Fruit fly (Drosophila melanogaster) whole organism, embryonic: ENCODE results near the gene CG32462.

Source experiments
- Adf1 ChIP-seq: fragments of 200-800 bp; sonication (Bioruptor generic); IDR thresholded peaks from 2 replicates; pipeline ENCODE4 v1.3.6; 2022; ENCODE audit warnings: missing biosample characterization, missing genetic modification characterization
- Aef1 ChIP-seq: fragments of 200-800 bp; sonication (Bioruptor generic); IDR thresholded peaks from 3 replicates; pipeline ENCODE4 v1.3.6; 2022; ENCODE audit warnings: missing biosample characterization, missing genetic modification characterization
- Blimp-1 ChIP-seq: fragments of 200-800 bp; sonication (Bioruptor generic); optimal IDR thresholded peaks from 3 replicates; lab custom pipeline; 2018; ENCODE audit warnings: missing biosample characterization, missing genetic modification characterization, mild to moderate bottlenecking, moderate library complexity, missing genetic modification reagents
- CG11695 ChIP-seq: fragments of 200-800 bp; sonication (Bioruptor generic); IDR thresholded peaks from 3 replicates; pipeline ENCODE4 v1.3.6; 2022; ENCODE audit warnings: missing biosample characterization, missing genetic modification characterization
- CG12071 ChIP-seq: fragments of 200-800 bp; sonication (Bioruptor generic); optimal IDR thresholded peaks from 3 replicates; lab custom pipeline; 2018; ENCODE audit warnings: missing biosample characterization, mild to moderate bottlenecking, missing genetic modification characterization
- CG13424 ChIP-seq: fragments of 200-800 bp; sonication (Bioruptor generic); optimal IDR thresholded peaks from 2 replicates; lab custom pipeline; 2019; ENCODE audit warnings: missing biosample characterization, mild to moderate bottlenecking, missing genetic modification characterization, moderate library complexity
- CG13894 ChIP-seq: fragments of 200-800 bp; sonication (Bioruptor generic); optimal IDR thresholded peaks from 3 replicates; lab custom pipeline; 2018; ENCODE audit warnings: missing biosample characterization, mild to moderate bottlenecking, missing genetic modification characterization, moderate library complexity
- CG14667 ChIP-seq: fragments of 200-800 bp; sonication (Bioruptor generic); IDR thresholded peaks from 2 replicates; pipeline ENCODE4 v1.3.6; 2022; ENCODE audit warnings: missing biosample characterization, missing genetic modification characterization
- CG17186 ChIP-seq: fragments of 200-800 bp; sonication (Bioruptor generic); optimal IDR thresholded peaks from 3 replicates; lab custom pipeline; 2017; ENCODE audit warnings: missing biosample characterization, missing genetic modification reagents, missing genetic modification characterization
- CG17359 ChIP-seq: fragments of 200-800 bp; sonication (Bioruptor generic); optimal IDR thresholded peaks from 3 replicates; lab custom pipeline; 2018; ENCODE audit warnings: missing biosample characterization, mild to moderate bottlenecking, missing genetic modification characterization, moderate library complexity
- CG18599 ChIP-seq: fragments of 200-800 bp; sonication (Bioruptor generic); optimal IDR thresholded peaks from 3 replicates; lab custom pipeline; 2017; ENCODE audit warnings: missing biosample characterization, missing genetic modification characterization, mild to moderate bottlenecking, moderate library complexity, missing genetic modification reagents
- CG2202 ChIP-seq: fragments of 200-800 bp; sonication (Bioruptor generic); optimal IDR thresholded peaks from 2 replicates; lab custom pipeline; 2018; ENCODE audit warnings: missing biosample characterization, mild to moderate bottlenecking, missing genetic modification characterization
- CG2875 ChIP-seq: fragments of 200-800 bp; sonication (Bioruptor generic); optimal IDR thresholded peaks from 2 replicates; lab custom pipeline; 2017; ENCODE audit warnings: missing biosample characterization, mild to moderate bottlenecking, missing genetic modification characterization, missing genetic modification reagents
- CG32772 ChIP-seq: fragments of 200-800 bp; sonication (Bioruptor generic); IDR thresholded peaks from 2 replicates; pipeline ENCODE4 v1.3.6; 2022; ENCODE audit warnings: missing biosample characterization, missing genetic modification characterization
- CG34376 ChIP-seq: fragments of 200-800 bp; sonication (Bioruptor generic); optimal IDR thresholded peaks from 2 replicates; lab custom pipeline; 2018; ENCODE audit warnings: missing biosample characterization, mild to moderate bottlenecking, missing genetic modification characterization
- CG3838 ChIP-seq: fragments of 200-800 bp; sonication (Bioruptor generic); optimal IDR thresholded peaks from 3 replicates; lab custom pipeline; 2016; ENCODE audit warnings: missing biosample characterization, missing genetic modification characterization
- CG4360 ChIP-seq: fragments of 200-800 bp; sonication (Bioruptor generic); IDR thresholded peaks from 2 replicates; pipeline ENCODE4 v1.3.6; 2022; ENCODE audit warnings: missing biosample characterization, missing genetic modification characterization
- CG6791 ChIP-seq: fragments of 200-800 bp; sonication (Bioruptor generic); IDR thresholded peaks from 3 replicates; pipeline ENCODE4 v1.3.6; 2022; ENCODE audit warnings: missing biosample characterization, missing genetic modification characterization; ENCODE audit not compliant: partially characterized antibody
- CG6854 ChIP-seq: fragments of 200-800 bp; sonication (Bioruptor generic); optimal IDR thresholded peaks from 3 replicates; lab custom pipeline; 2017; ENCODE audit warnings: missing biosample characterization, mild to moderate bottlenecking, missing genetic modification characterization
- CG8359 ChIP-seq: fragments of 200-800 bp; sonication (Bioruptor generic); optimal IDR thresholded peaks from 2 replicates; lab custom pipeline; 2017; ENCODE audit warnings: missing biosample characterization, mild to moderate bottlenecking, missing genetic modification characterization, borderline replicate concordance
- CG9932 ChIP-seq: fragments of 200-800 bp; sonication (Bioruptor generic); IDR thresholded peaks from 2 replicates; pipeline ENCODE4 v1.3.6; 2022; ENCODE audit warnings: missing biosample characterization, missing genetic modification characterization
- CHES-1-like ChIP-seq: fragments of 200-800 bp; sonication (Bioruptor generic); optimal IDR thresholded peaks from 2 replicates; lab custom pipeline; 2016; ENCODE audit warnings: missing biosample characterization, missing genetic modification characterization
- CkIIα-i1 ChIP-seq: fragments of 200-800 bp; sonication (Bioruptor generic); IDR thresholded peaks from 2 replicates; pipeline ENCODE4 v1.3.6; 2022; ENCODE audit warnings: missing biosample characterization, missing genetic modification characterization
- H2.0 ChIP-seq: fragments of 200-800 bp; sonication (Bioruptor generic); IDR thresholded peaks from 2 replicates; pipeline ENCODE4 v1.3.6; 2022; ENCODE audit warnings: missing biosample characterization, missing genetic modification characterization
- Hsf ChIP-seq: fragments of 200-800 bp; sonication (Bioruptor generic); optimal IDR thresholded peaks from 3 replicates; lab custom pipeline; 2016; ENCODE audit warnings: missing biosample characterization, missing genetic modification characterization
- NC2β ChIP-seq: fragments of 200-800 bp; sonication (Bioruptor generic); optimal IDR thresholded peaks from 2 replicates; lab custom pipeline; 2016; ENCODE audit warnings: missing biosample characterization, missing genetic modification characterization
- Nf-YC ChIP-seq: fragments of 200-800 bp; optimal IDR thresholded peaks from 3 replicates; lab custom pipeline; 2019; ENCODE audit warnings: missing biosample characterization, mild to moderate bottlenecking, missing genetic modification characterization, moderate library complexity
- Pdp1 ChIP-seq, 2 experiments: fragments of 200-800 bp; sonication (Bioruptor generic); optimal IDR thresholded peaks; 3 replicates each; lab custom pipeline; 2016; ENCODE audit warnings: missing biosample characterization in 2 of 2, missing genetic modification characterization in 2 of 2, mild to moderate bottlenecking in 1 of 2, moderate library complexity in 1 of 2
- Sox100B ChIP-seq: fragments of 200-800 bp; sonication (Bioruptor generic); optimal IDR thresholded peaks from 3 replicates; lab custom pipeline; 2018; ENCODE audit warnings: missing biosample characterization, mild to moderate bottlenecking, missing genetic modification characterization
- Vsx1 ChIP-seq: fragments of 200-800 bp; sonication (Bioruptor generic); optimal IDR thresholded peaks from 2 replicates; lab custom pipeline; 2017; ENCODE audit warnings: missing biosample characterization, mild to moderate bottlenecking, missing genetic modification characterization, missing genetic modification reagents
- Xrp1 ChIP-seq: fragments of 200-800 bp; sonication (Bioruptor generic); IDR thresholded peaks from 2 replicates; pipeline ENCODE4 v1.3.6; 2022; ENCODE audit warnings: missing biosample characterization, missing genetic modification characterization
- ato ChIP-seq: fragments of 200-800 bp; sonication (Bioruptor generic); IDR thresholded peaks from 2 replicates; pipeline ENCODE4 v1.3.6; 2022; ENCODE audit warnings: missing biosample characterization, missing genetic modification characterization; ENCODE audit not compliant: partially characterized antibody
- dmrt11E ChIP-seq: fragments of 200-800 bp; sonication (Bioruptor generic); optimal IDR thresholded peaks from 3 replicates; lab custom pipeline; 2018; ENCODE audit warnings: missing biosample characterization, mild to moderate bottlenecking, missing genetic modification characterization, moderate library complexity
- dysf ChIP-seq: fragments of 200-800 bp; sonication (Bioruptor generic); IDR thresholded peaks from 3 replicates; pipeline ENCODE4 v1.3.6; 2022; ENCODE audit warnings: missing biosample characterization, missing genetic modification characterization
- ewg ChIP-seq: fragments of 200-800 bp; sonication (Bioruptor generic); optimal IDR thresholded peaks from 3 replicates; lab custom pipeline; 2017; ENCODE audit warnings: mild to moderate bottlenecking, missing biosample characterization, missing genetic modification reagents, missing genetic modification characterization
- gem ChIP-seq: fragments of 200-800 bp; sonication (Bioruptor generic); optimal IDR thresholded peaks from 2 replicates; lab custom pipeline; 2019; ENCODE audit warnings: missing biosample characterization, mild to moderate bottlenecking, missing genetic modification characterization, moderate library complexity
- her ChIP-seq: fragments of 200-800 bp; sonication (Bioruptor generic); optimal IDR thresholded peaks from 2 replicates; lab custom pipeline; 2016; ENCODE audit warnings: missing biosample characterization, missing genetic modification characterization
- kay ChIP-seq: fragments of 200-800 bp; sonication (Bioruptor generic); optimal IDR thresholded peaks from 2 replicates; lab custom pipeline; 2016; ENCODE audit warnings: missing biosample characterization, missing genetic modification characterization
- lbe ChIP-seq: fragments of 200-800 bp; sonication (Bioruptor generic); optimal IDR thresholded peaks from 2 replicates; lab custom pipeline; 2016; ENCODE audit warnings: missing biosample characterization, mild to moderate bottlenecking, missing genetic modification characterization
- odd ChIP-seq: fragments of 200-800 bp; sonication (Bioruptor generic); optimal IDR thresholded peaks from 2 replicates; lab custom pipeline; 2017; ENCODE audit warnings: missing biosample characterization, mild to moderate bottlenecking, missing genetic modification characterization
- pnt ChIP-seq: fragments of 200-800 bp; sonication (Bioruptor generic); optimal IDR thresholded peaks from 3 replicates; lab custom pipeline; 2016; ENCODE audit warnings: missing biosample characterization, missing genetic modification characterization
- pum ChIP-seq: fragments of 200-800 bp; sonication (Bioruptor generic); optimal IDR thresholded peaks from 2 replicates; lab custom pipeline; 2016; ENCODE audit warnings: missing biosample characterization, missing genetic modification characterization
- rib ChIP-seq: fragments of 200-800 bp; sonication (Bioruptor generic); IDR thresholded peaks from 2 replicates; pipeline ENCODE4 v1.3.6; 2022; ENCODE audit warnings: missing biosample characterization, missing genetic modification characterization
- sr ChIP-seq: fragments of 200-800 bp; sonication (Bioruptor generic); IDR thresholded peaks from 3 replicates; pipeline ENCODE4 v1.3.6; 2022; ENCODE audit warnings: missing biosample characterization, missing genetic modification characterization
- tin ChIP-seq: fragments of 200-800 bp; sonication (Bioruptor generic); optimal IDR thresholded peaks from 3 replicates; lab custom pipeline; 2016; ENCODE audit warnings: missing biosample characterization, missing genetic modification characterization
- trem ChIP-seq: fragments of 200-800 bp; optimal IDR thresholded peaks from 3 replicates; lab custom pipeline; 2019; ENCODE audit warnings: missing biosample characterization, mild to moderate bottlenecking, missing genetic modification characterization, moderate library complexity
- twi ChIP-seq: fragments of 200-800 bp; optimal IDR thresholded peaks from 2 replicates; lab custom pipeline; 2019; ENCODE audit warnings: missing biosample characterization, mild to moderate bottlenecking, missing genetic modification characterization, moderate library complexity
- unpg ChIP-seq: fragments of 200-800 bp; sonication (Bioruptor generic); optimal IDR thresholded peaks from 3 replicates; lab custom pipeline; 2018; ENCODE audit warnings: missing biosample characterization, mild to moderate bottlenecking, missing genetic modification characterization, moderate library complexity
- usp ChIP-seq: fragments of >200 bp; optimal IDR thresholded peaks from 2 replicates; lab custom pipeline; 2017; ENCODE audit warnings: missing biosample characterization, missing genetic modification characterization

The CG32462 gene

DNA sequence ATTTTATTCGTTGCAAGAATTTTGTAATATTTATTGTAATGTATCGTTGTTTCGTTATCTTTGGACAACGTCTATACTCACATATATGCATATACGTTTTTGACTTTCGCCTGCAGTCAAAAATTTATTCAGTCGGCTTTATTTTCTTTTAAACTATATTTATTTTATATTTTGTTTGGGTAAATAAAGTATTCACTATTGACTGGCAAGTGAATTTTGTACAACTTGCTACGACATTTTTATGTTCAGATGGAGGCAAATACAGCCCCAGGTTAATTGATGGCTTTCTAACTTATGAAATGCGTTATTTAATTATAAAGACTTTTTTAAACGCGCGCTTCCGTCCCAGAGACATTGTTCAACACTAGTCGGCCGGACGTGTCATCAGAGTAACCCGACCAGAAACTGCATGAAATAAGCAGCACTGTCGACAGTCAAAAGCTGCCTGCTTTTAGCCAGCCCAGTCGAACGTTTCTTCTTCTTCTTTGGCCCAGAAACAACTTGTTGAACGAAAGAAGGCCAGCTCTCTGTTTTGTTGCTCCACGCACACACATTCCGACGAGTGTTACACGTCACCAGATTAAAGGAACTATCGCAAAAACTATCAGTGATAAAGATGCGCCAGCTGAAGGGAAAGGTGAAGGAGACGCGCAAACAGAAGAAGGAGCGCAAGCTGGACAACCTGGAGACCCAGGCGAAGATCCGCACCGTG is 10.2 kb upstream of the CG32462 start, which contains the start of gene CG33169 (continued):
- TF ChIP-seq pum (GFP tag; lab: Kevin White, UChicago) (peak; percentile 83), trem (peak; percentile 75), CG17359 (tag; lab: Kevin White, UChicago) (peak; percentile 82), sr (peak; percentile 68; the same call in 2 of the 3 replicates), CG13894 (tag; lab: Kevin White, UChicago) (peak; percentile 93), CG4360 (peak; percentile 61; the same call in 1 of the 2 replicates), ewg (peak; percentile 85), odd (no peak), CG34376 (GFP tag; lab: Kevin White, UChicago) (peak; percentile 83), CG13424 (peak; percentile 66), CG18599 (GFP tag; lab: Kevin White, UChicago) (peak; percentile 86), CG6854 (peak; percentile 28), CG3838 (GFP tag; lab: Kevin White, UChicago) (peak; percentile 85), Adf1 (peak; percentile 74), CG14667 (GFP tag; lab: Robert Waterston, UW) (peak; percentile 73), Blimp-1 (GFP tag; lab: Kevin White, UChicago) (no peak), CG17186 (GFP tag; lab: Kevin White, UChicago) (peak; percentile 90), CG9932 (GFP tag; lab: Robert Waterston, UW) (peak; percentile 94), pnt (peak; percentile 81), Hsf (GFP tag; lab: Kevin White, UChicago) (peak; percentile 87), NC2β (GFP tag; lab: Kevin White, UChicago) (peak; percentile 84), dmrt11E (tag; lab: Kevin White, UChicago) (peak; percentile 41), dysf (GFP tag; lab: Robert Waterston, UW) (peak; percentile 83), twi (tag; lab: Kevin White, UChicago) (peak; percentile 52), unpg (peak; percentile 64), CHES-1-like (peak; percentile 95), gem (tag; lab: Kevin White, UChicago) (no peak), CkIIα-i1 (GFP tag; lab: Robert Waterston, UW) (no peak), CG2875 (GFP tag; lab: Kevin White, UChicago) (peak; percentile 59), kay (GFP tag; lab: Kevin White, UChicago) (peak; percentile 99), Aef1 (GFP tag; lab: Robert Waterston, UW) (peak; percentile 89), CG32772 (GFP tag; lab: Robert Waterston, UW) (peak; percentile 74), H2.0 (peak; percentile 83), Vsx1 (GFP tag; lab: Kevin White, UChicago) (peak; percentile 56), CG6791 (GFP tag; lab: Robert Waterston, UW) (peak; percentile 72; the same call in 2 of the 3 replicates), CG2202 (tag; lab: Kevin White, UChicago) (peak; percentile 23), Sox100B (GFP tag; lab: Kevin White, UChicago) (peak; percentile 41), CG12071 (peak; percentile 75), Nf-YC (tag; lab: Kevin White, UChicago) (peak; percentile 73), usp (GFP tag; lab: Kevin White, UChicago) (no peak), ato (peak; percentile 70), her (GFP tag; lab: Kevin White, UChicago) (peak; percentile 86), Pdp1 (GFP tag; optimal IDR thresholded peaks at IDR 0.05; lab: Kevin White, UChicago) (peak; percentile 91 to 94), rib (GFP tag; lab: Robert Waterston, UW) (peak; percentile 89), CG11695 (GFP tag; lab: Robert Waterston, UW) (no peak), Xrp1 (GFP tag; lab: Robert Waterston, UW) (peak; percentile 70), lbe (GFP tag; lab: Kevin White, UChicago) (peak; percentile 30), CG8359 (GFP tag; lab: Kevin White, UChicago) (no peak), tin (GFP tag; lab: Kevin White, UChicago) (peak; percentile 79)
